Worm (Caenorhabditis elegans): Measurements from ENCODE around the gene C24D10.6.
A peak's percentile ranks its signal among the peaks of the same experiment; 100 is the strongest.

Gene C24D10.6

DNA sequence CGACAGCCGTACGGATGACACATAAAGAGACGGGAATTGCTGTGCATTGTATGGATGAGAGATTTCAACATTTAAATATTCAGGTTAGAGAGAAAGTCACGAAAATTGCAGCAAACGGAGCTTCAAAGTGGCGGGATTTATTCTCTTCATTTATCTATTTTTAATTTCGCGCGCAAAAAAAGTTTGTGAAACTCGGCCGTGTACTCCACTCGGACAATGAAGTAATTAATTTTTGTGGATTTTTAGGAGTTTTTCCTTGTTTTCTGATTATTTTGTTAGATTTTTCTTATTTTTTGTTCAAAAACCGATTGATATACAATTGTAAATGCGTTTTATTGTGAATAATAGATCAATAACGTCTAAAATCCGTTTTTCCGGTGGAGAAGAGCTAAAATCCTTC, 28.0 kb upstream of the C24D10.6 start:
- TF ChIP-seq ceh-16 (tag; optimal IDR thresholded peaks at IDR 0.05) (no peak), lin-15B (tag; optimal IDR thresholded peaks at IDR 0.05) (peak; percentile 26)

- no peak for TF ChIP-seq fkh-10 (GFP tag; optimal IDR thresholded peaks at IDR 0.05)
- TF ChIP-seq pha-4 (tag; optimal IDR thresholded peaks at IDR 0.05) = peak; percentile 70
These were observed 26.6 kb upstream of the C24D10.6 start, which contains the start of the genes W03F8.6 and mtrf-1L for ce11 chrIV:5186480-5187205. Gene W03F8.6, minus strand, starts transcription at chrIV:5186580. Gene mtrf-1L, plus strand, starts transcription at chrIV:5187155.

DNA sequence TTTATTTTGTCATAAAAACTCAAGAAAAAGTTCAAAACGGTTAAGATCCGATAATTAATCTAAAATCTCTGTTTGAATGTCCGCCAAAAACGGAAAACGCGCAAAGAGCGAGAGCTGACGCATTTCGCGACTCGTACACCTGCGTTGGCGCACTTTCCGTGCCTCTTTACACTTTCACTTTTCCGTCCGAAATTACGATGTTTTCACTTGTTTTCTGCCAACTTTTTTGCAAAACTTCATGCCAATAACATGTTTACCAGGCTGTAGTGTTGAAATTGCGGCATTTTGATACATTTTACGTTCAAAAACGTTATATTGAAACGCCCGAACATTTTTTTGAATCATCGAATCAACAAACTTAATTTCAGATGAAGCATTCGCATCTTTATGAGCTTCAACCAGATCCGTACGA, 23.7 kb upstream of the C24D10.6 start, which contains the start of gene W03F8.4:
TSS of gene W03F8.4 (plus strand) at position 369 of the 412 bp plus-strand sequence.
- TF ChIP-seq egl-5 (tag; optimal IDR thresholded peaks at IDR 0.05) (peak; percentile 92), nhr-11 (tag; optimal IDR thresholded peaks at IDR 0.05) (peak; percentile 35), nhr-25 (tag; optimal IDR thresholded peaks at IDR 0.05) (peak; percentile 96), elt-1 (tag; optimal IDR thresholded peaks at IDR 0.05) (peak; percentile 69), jun-1 (tag; optimal IDR thresholded peaks at IDR 0.05) (peak; percentile 83), nfya-1 (tag; optimal IDR thresholded peaks at IDR 0.05; ENCODE audit: insufficient read depth) (peak; percentile 91), lin-15B (tag; optimal IDR thresholded peaks at IDR 0.05) (peak; percentile 96), ama-1 (optimal IDR thresholded peaks at IDR 0.05) (peak; percentile 53), zag-1 (tag; optimal IDR thresholded peaks at IDR 0.05) (no peak), snpc-4 (tag; optimal IDR thresholded peaks at IDR 0.05) (peak; percentile 93), elt-2 (tag; optimal IDR thresholded peaks at IDR 0.05) (peak; percentile 62), skn-1 (tag; optimal IDR thresholded peaks at IDR 0.05) (peak; percentile 84), unc-39 (tag; optimal IDR thresholded peaks at IDR 0.05) (no peak), mdl-1 (tag; optimal IDR thresholded peaks at IDR 0.05) (no peak), pha-4 (tag; optimal IDR thresholded peaks at IDR 0.05) (peak; percentile 94), nhr-12 (tag; optimal IDR thresholded peaks at IDR 0.05) (no peak), nhr-67 (tag; optimal IDR thresholded peaks at IDR 0.05) (no peak), ZK546.5 (tag; optimal IDR thresholded peaks at IDR 0.05) (no peak), pqm-1 (tag; optimal IDR thresholded peaks at IDR 0.05) (peak; percentile 42), hmg-11 (tag; optimal IDR thresholded peaks at IDR 0.05) (peak; percentile 88), nhr-43 (tag; optimal IDR thresholded peaks at IDR 0.05; ENCODE audit: poor library complexity, severe bottlenecking) (peak; percentile 91), fkh-2 (tag; optimal IDR thresholded peaks at IDR 0.05) (no peak), elt-3 (tag; optimal IDR thresholded peaks at IDR 0.05) (peak in 1 of 3 experiments; percentile 49), ztf-4 (tag; optimal IDR thresholded peaks at IDR 0.05) (peak; percentile 74), fos-1 (tag; optimal IDR thresholded peaks at IDR 0.05) (no peak), fkh-10 (GFP tag; optimal IDR thresholded peaks at IDR 0.05) (no peak), unc-62 (GFP tag; optimal IDR thresholded peaks at IDR 0.05) (no peak), nhr-237 (tag; optimal IDR thresholded peaks at IDR 0.05) (no peak), egl-27 (tag; optimal IDR thresholded peaks at IDR 0.05) (peak; percentile 24), eor-1 (tag; optimal IDR thresholded peaks at IDR 0.05) (no peak), lin-39 (tag; optimal IDR thresholded peaks at IDR 0.05) (peak; percentile 71), daf-12 (tag; optimal IDR thresholded peaks at IDR 0.05) (no peak), ceh-82 (tag; optimal IDR thresholded peaks at IDR 0.05) (peak; percentile 87), nhr-23 (tag; optimal IDR thresholded peaks at IDR 0.05) (peak; percentile 97), nhr-28 (tag; optimal IDR thresholded peaks at IDR 0.05) (no peak), ceh-16 (tag; optimal IDR thresholded peaks at IDR 0.05) (no peak), nhr-77 (tag; optimal IDR thresholded peaks at IDR 0.05) (peak; percentile 74), ztf-11 (tag; optimal IDR thresholded peaks at IDR 0.05) (no peak), ceh-28 (tag; optimal IDR thresholded peaks at IDR 0.05) (peak; percentile 87), aly-2 (tag; optimal IDR thresholded peaks at IDR 0.05) (peak; percentile 28), mml-1 (tag; optimal IDR thresholded peaks at IDR 0.05) (no peak), tbx-2 (tag; optimal IDR thresholded peaks at IDR 0.05) (peak; percentile 92), lsy-12 (tag; optimal IDR thresholded peaks at IDR 0.05) (peak; percentile 91), ceh-9 (tag; optimal IDR thresholded peaks at IDR 0.05) (no peak), R02D3.7 (tag; optimal IDR thresholded peaks at IDR 0.05) (peak; percentile 88), nhr-76 (tag; optimal IDR thresholded peaks at IDR 0.05) (no peak), sea-2 (GFP tag; optimal IDR thresholded peaks at IDR 0.05) (no peak)
